Fruit fly (Drosophila melanogaster) whole organism, embryonic: ENCODE measurements around the gene Cyp303a1.

Experiments
- Atf-2 ChIP-seq: fragments of 200-800 bp; sonication (Bioruptor generic); optimal IDR thresholded peaks from 2 replicates; lab custom pipeline; 2016; ENCODE audit warnings: missing biosample characterization, missing genetic modification characterization
- Bgb ChIP-seq: fragments of 200-800 bp; sonication (Bioruptor generic); IDR thresholded peaks from 2 replicates; pipeline ENCODE4 v1.3.6; 2022; ENCODE audit warnings: missing biosample characterization, missing genetic modification characterization; ENCODE audit not compliant: partially characterized antibody
- CG10654 ChIP-seq: fragments of 200-800 bp; sonication (Bioruptor generic); optimal IDR thresholded peaks from 2 replicates; lab custom pipeline; 2016; ENCODE audit warnings: missing biosample characterization, missing genetic modification characterization
- CG10979 ChIP-seq: fragments of 200-800 bp; sonication (Bioruptor generic); optimal IDR thresholded peaks from 2 replicates; lab custom pipeline; 2018; ENCODE audit warnings: missing biosample characterization, mild to moderate bottlenecking, missing genetic modification characterization, moderate library complexity
- CG11093 ChIP-seq: fragments of 200-800 bp; sonication (Bioruptor generic); IDR thresholded peaks from 3 replicates; pipeline ENCODE4 v1.3.6; 2022; ENCODE audit warnings: missing biosample characterization, missing genetic modification characterization
- CG12155 ChIP-seq: fragments of 200-800 bp; sonication (Bioruptor generic); optimal IDR thresholded peaks from 3 replicates; lab custom pipeline; 2016; ENCODE audit warnings: missing biosample characterization, missing genetic modification characterization
- CG14710 ChIP-seq: fragments of 200-800 bp; sonication (Bioruptor generic); optimal IDR thresholded peaks from 3 replicates; lab custom pipeline; 2019; ENCODE audit warnings: missing biosample characterization, mild to moderate bottlenecking, missing genetic modification characterization, moderate library complexity
- CG15514 ChIP-seq: fragments of 200-800 bp; sonication (Bioruptor generic); optimal IDR thresholded peaks from 3 replicates; lab custom pipeline; 2017; ENCODE audit warnings: missing biosample characterization, missing genetic modification characterization, mild to moderate bottlenecking, moderate library complexity, missing genetic modification reagents
- CG18619 ChIP-seq: fragments of 200-800 bp; sonication (Bioruptor generic); optimal IDR thresholded peaks from 3 replicates; lab custom pipeline; 2017; ENCODE audit warnings: missing biosample characterization, mild to moderate bottlenecking, missing genetic modification characterization
- CG33213 ChIP-seq: fragments of 200-800 bp; sonication (Bioruptor generic); optimal IDR thresholded peaks from 3 replicates; lab custom pipeline; 2016; ENCODE audit warnings: missing biosample characterization, missing genetic modification characterization
- CG4617 ChIP-seq: fragments of 200-800 bp; sonication (Bioruptor generic); optimal IDR thresholded peaks from 3 replicates; lab custom pipeline; 2016; ENCODE audit warnings: missing biosample characterization, missing genetic modification characterization, borderline replicate concordance
- CG4730 ChIP-seq: fragments of 200-800 bp; sonication (Bioruptor generic); IDR thresholded peaks from 2 replicates; pipeline ENCODE4 v1.3.6; 2022; ENCODE audit warnings: missing biosample characterization, missing genetic modification characterization
- CG4854 ChIP-seq: fragments of 200-800 bp; sonication (Bioruptor generic); optimal IDR thresholded peaks from 2 replicates; lab custom pipeline; 2016; ENCODE audit warnings: missing biosample characterization, missing genetic modification characterization, inconsistent platforms
- CG6765 ChIP-seq: fragments of 200-800 bp; sonication (Bioruptor generic); optimal IDR thresholded peaks from 3 replicates; lab custom pipeline; 2017; ENCODE audit warnings: missing biosample characterization, mild to moderate bottlenecking, missing genetic modification characterization
- CG6813 ChIP-seq: fragments of 200-800 bp; sonication (Bioruptor generic); optimal IDR thresholded peaks from 2 replicates; lab custom pipeline; 2017; ENCODE audit warnings: missing biosample characterization, missing genetic modification characterization, mild to moderate bottlenecking, moderate library complexity, missing genetic modification reagents
- CG7372 ChIP-seq: fragments of 200-800 bp; sonication (Bioruptor generic); IDR thresholded peaks from 2 replicates; pipeline ENCODE4 v1.3.6; 2022; ENCODE audit warnings: missing biosample characterization, missing genetic modification characterization
- CG7928 ChIP-seq: fragments of 200-800 bp; sonication (Bioruptor generic); optimal IDR thresholded peaks from 2 replicates; lab custom pipeline; 2017; ENCODE audit warnings: missing biosample characterization, mild to moderate bottlenecking, missing genetic modification characterization
- CG7963 ChIP-seq: fragments of 200-800 bp; sonication (Bioruptor generic); IDR thresholded peaks from 3 replicates; pipeline ENCODE4 v1.3.6; 2022; ENCODE audit warnings: missing biosample characterization, missing genetic modification characterization; ENCODE audit not compliant: partially characterized antibody
- CG8359 ChIP-seq: fragments of 200-800 bp; sonication (Bioruptor generic); optimal IDR thresholded peaks from 2 replicates; lab custom pipeline; 2017; ENCODE audit warnings: missing biosample characterization, mild to moderate bottlenecking, missing genetic modification characterization, borderline replicate concordance
- D ChIP-seq, 2 experiments: fragments of 200-800 bp in 1 of 2; fragments of >200 bp in 1 of 2; sonication (Bioruptor generic) in 1 of 2; optimal IDR thresholded peaks; 2 replicates in 1 of 2; 3 replicates in 1 of 2; lab custom pipeline; 2017; ENCODE audit warnings: mild to moderate bottlenecking in 1 of 2, missing biosample characterization in 1 of 2, missing genetic modification characterization in 1 of 2, missing genetic modification reagents in 1 of 2
- Dek ChIP-seq: fragments of 200-800 bp; sonication (Bioruptor generic); optimal IDR thresholded peaks from 3 replicates; lab custom pipeline; 2019; ENCODE audit warnings: missing biosample characterization, mild to moderate bottlenecking, missing genetic modification characterization, moderate library complexity
- Fer2 ChIP-seq: fragments of 200-800 bp; sonication (Bioruptor generic); optimal IDR thresholded peaks from 2 replicates; lab custom pipeline; 2018; ENCODE audit warnings: missing biosample characterization, mild to moderate bottlenecking, missing genetic modification characterization, moderate library complexity
- Lpt ChIP-seq: fragments of >200 bp; optimal IDR thresholded peaks from 2 replicates; lab custom pipeline; 2018; ENCODE audit warnings: missing biosample characterization, missing genetic modification characterization
- MTF-1 ChIP-seq: fragments of 200-800 bp; sonication (Bioruptor generic); optimal IDR thresholded peaks from 2 replicates; lab custom pipeline; 2018; ENCODE audit warnings: missing biosample characterization, mild to moderate bottlenecking, missing genetic modification characterization, borderline replicate concordance
- Mes4 ChIP-seq: fragments of 200-800 bp; sonication (Bioruptor generic); optimal IDR thresholded peaks from 2 replicates; lab custom pipeline; 2016; ENCODE audit warnings: missing biosample characterization, missing genetic modification characterization
- Oli ChIP-seq: fragments of 200-800 bp; sonication (Bioruptor generic); optimal IDR thresholded peaks from 2 replicates; lab custom pipeline; 2018; ENCODE audit warnings: missing biosample characterization, mild to moderate bottlenecking, missing genetic modification characterization, moderate library complexity
- Pdp1 ChIP-seq, 2 experiments: fragments of 200-800 bp; sonication (Bioruptor generic); optimal IDR thresholded peaks; 3 replicates each; lab custom pipeline; 2016; ENCODE audit warnings: missing biosample characterization in 2 of 2, missing genetic modification characterization in 2 of 2, mild to moderate bottlenecking in 1 of 2, moderate library complexity in 1 of 2
- Ptx1 ChIP-seq: fragments of 200-800 bp; sonication (Bioruptor generic); IDR thresholded peaks from 2 replicates; pipeline ENCODE4 v1.3.6; 2022; ENCODE audit warnings: missing biosample characterization, missing genetic modification characterization
- abd-A ChIP-seq: fragments of 200-800 bp; sonication (Bioruptor generic); optimal IDR thresholded peaks from 3 replicates; lab custom pipeline; 2019; ENCODE audit warnings: missing biosample characterization, mild to moderate bottlenecking, missing genetic modification characterization, moderate library complexity
- bcd ChIP-seq: fragments of 200-800 bp; sonication (Bioruptor generic); optimal IDR thresholded peaks from 2 replicates; lab custom pipeline; 2017; ENCODE audit warnings: missing biosample characterization, mild to moderate bottlenecking, missing genetic modification characterization
- bowl ChIP-seq: fragments of 200-800 bp; sonication (Bioruptor generic); IDR thresholded peaks from 2 replicates; pipeline ENCODE4 v1.3.6; 2022; ENCODE audit warnings: missing biosample characterization, missing genetic modification characterization
- corto ChIP-seq: fragments of 200-800 bp; sonication (Bioruptor generic); optimal IDR thresholded peaks from 2 replicates; lab custom pipeline; 2016; ENCODE audit warnings: missing biosample characterization, mild to moderate bottlenecking, missing genetic modification characterization, moderate library complexity
- dmrt11E ChIP-seq: fragments of 200-800 bp; sonication (Bioruptor generic); optimal IDR thresholded peaks from 3 replicates; lab custom pipeline; 2018; ENCODE audit warnings: missing biosample characterization, mild to moderate bottlenecking, missing genetic modification characterization, moderate library complexity
- exex ChIP-seq: fragments of 200-800 bp; sonication (Bioruptor generic); optimal IDR thresholded peaks from 4 replicates; lab custom pipeline; 2018; ENCODE audit warnings: missing biosample characterization, mild to moderate bottlenecking, missing genetic modification characterization, moderate library complexity
- fd102C ChIP-seq: fragments of 200-800 bp; sonication (Bioruptor generic); optimal IDR thresholded peaks from 2 replicates; lab custom pipeline; 2018; ENCODE audit warnings: missing biosample characterization, mild to moderate bottlenecking, missing genetic modification characterization, moderate library complexity
- fd64A ChIP-seq: fragments of 200-800 bp; sonication (Bioruptor generic); optimal IDR thresholded peaks from 3 replicates; lab custom pipeline; 2018; ENCODE audit warnings: missing biosample characterization, mild to moderate bottlenecking, missing genetic modification characterization
- gro ChIP-seq: fragments of 200-800 bp; sonication (Bioruptor generic); optimal IDR thresholded peaks from 2 replicates; lab custom pipeline; 2016; ENCODE audit warnings: missing biosample characterization, missing genetic modification characterization
- ham ChIP-seq: fragments of 200-800 bp; sonication (Bioruptor generic); IDR thresholded peaks from 2 replicates; pipeline ENCODE4 v1.3.6; 2022; ENCODE audit warnings: missing biosample characterization, missing genetic modification characterization
- hb ChIP-seq: fragments of 200-800 bp; sonication (Bioruptor generic); IDR thresholded peaks from 3 replicates; pipeline ENCODE4 v1.3.6; 2022; ENCODE audit warnings: missing biosample characterization, missing genetic modification characterization; ENCODE audit not compliant: partially characterized antibody
- nerfin-1 ChIP-seq: fragments of 200-800 bp; sonication (Bioruptor generic); optimal IDR thresholded peaks from 3 replicates; lab custom pipeline; 2019; ENCODE audit warnings: missing biosample characterization, mild to moderate bottlenecking, missing genetic modification characterization, moderate library complexity
- nmo ChIP-seq: fragments of 200-800 bp; sonication (Bioruptor generic); optimal IDR thresholded peaks from 2 replicates; lab custom pipeline; 2018; ENCODE audit warnings: missing biosample characterization, mild to moderate bottlenecking, missing genetic modification characterization, moderate library complexity
- oc ChIP-seq: fragments of 200-800 bp; sonication (Bioruptor generic); optimal IDR thresholded peaks from 2 replicates; lab custom pipeline; 2018; ENCODE audit warnings: missing biosample characterization, mild to moderate bottlenecking, missing genetic modification characterization, moderate library complexity
- otp ChIP-seq: fragments of 200-800 bp; sonication (Bioruptor generic); IDR thresholded peaks from 3 replicates; pipeline ENCODE4, ENCODE4 v1.3.6; 2022; ENCODE audit warnings: missing biosample characterization, missing genetic modification characterization
- pho ChIP-seq: fragments of 200-800 bp; sonication (Bioruptor generic); optimal IDR thresholded peaks from 2 replicates; lab custom pipeline; 2016; ENCODE audit warnings: missing biosample characterization, missing genetic modification characterization
- slou ChIP-seq: fragments of 200-800 bp; sonication (Bioruptor generic); optimal IDR thresholded peaks from 3 replicates; lab custom pipeline; 2016; ENCODE audit warnings: missing biosample characterization, missing genetic modification characterization
- slp2 ChIP-seq: fragments of 200-800 bp; sonication (Bioruptor generic); optimal IDR thresholded peaks from 2 replicates; lab custom pipeline; 2016; ENCODE audit warnings: missing biosample characterization, missing genetic modification characterization
- sob ChIP-seq: fragments of 200-800 bp; sonication (Bioruptor generic); IDR thresholded peaks from 2 replicates; pipeline ENCODE4 v1.3.6; 2022; ENCODE audit warnings: missing biosample characterization, missing genetic modification characterization
- tx ChIP-seq: fragments of 200-800 bp; sonication (Bioruptor generic); optimal IDR thresholded peaks from 2 replicates; lab custom pipeline; 2016; ENCODE audit warnings: missing biosample characterization, missing genetic modification characterization

The Cyp303a1 gene

dm6 chr2L:16286360-16287005 lies 7.5 kb upstream of the Cyp303a1 start (continued):
- TF ChIP-seq Atf-2 (GFP tag; lab: Kevin White, UChicago) = peak; percentile 19
- TF ChIP-seq bowl (GFP tag; lab: Robert Waterston, UW) = no peak
- TF ChIP-seq slp2 (GFP tag; lab: Kevin White, UChicago) = peak; percentile 52
- TF ChIP-seq Fer2 (tag; lab: Kevin White, UChicago) = peak; percentile 64
- TF ChIP-seq D (optimal IDR thresholded peaks at IDR 0.05; lab: Kevin White, UChicago) = no peak
- peak; percentile 72 for TF ChIP-seq D (GFP tag; optimal IDR thresholded peaks at IDR 0.05; lab: Kevin White, UChicago)
- TF ChIP-seq CG4730 (GFP tag; lab: Robert Waterston, UW) = no peak
- no peak for TF ChIP-seq Ptx1 (GFP tag; lab: Robert Waterston, UW)
- peak; percentile 52 for TF ChIP-seq nerfin-1 (tag; lab: Kevin White, UChicago)
- TF ChIP-seq tx (GFP tag; lab: Kevin White, UChicago) = peak; percentile 82
- peak; percentile 84 for TF ChIP-seq CG4854 (GFP tag; lab: Kevin White, UChicago)
- TF ChIP-seq MTF-1 (GFP tag; lab: Kevin White, UChicago) = peak; percentile 13
- TF ChIP-seq bcd (GFP tag; lab: Kevin White, UChicago) = peak; percentile 84
- TF ChIP-seq Mes4 = peak; percentile 72
- peak; percentile 48 for TF ChIP-seq oc
- TF ChIP-seq CG6813 (GFP tag; lab: Kevin White, UChicago) = peak; percentile 61
- peak; percentile 75 for TF ChIP-seq CG10654 (GFP tag; lab: Kevin White, UChicago)
- TF ChIP-seq CG7963 (GFP tag; lab: Robert Waterston, UW) = no peak
- TF ChIP-seq CG8359 = peak; percentile 77
- peak; percentile 31 for TF ChIP-seq CG33213
- TF ChIP-seq ham (GFP tag; lab: Robert Waterston, UW) = no peak
- TF ChIP-seq CG14710 (tag; lab: Kevin White, UChicago) = peak; percentile 82
- peak; percentile 89 for TF ChIP-seq Oli (tag; lab: Kevin White, UChicago)
- peak; percentile 84 for TF ChIP-seq abd-A (tag; lab: Kevin White, UChicago)
- no peak for TF ChIP-seq otp (GFP tag; lab: Robert Waterston, UW)
- TF ChIP-seq fd64A (GFP tag; lab: Kevin White, UChicago) = peak; percentile 55
- TF ChIP-seq CG7928 (GFP tag; lab: Kevin White, UChicago) = peak; percentile 53
- TF ChIP-seq CG4617 = peak; percentile 2
- TF ChIP-seq Lpt (GFP tag; lab: Kevin White, UChicago) = no peak
- peak; percentile 32 for TF ChIP-seq slou (GFP tag; lab: Kevin White, UChicago)
- TF ChIP-seq CG15514 (GFP tag; lab: Kevin White, UChicago) = peak; percentile 83
- TF ChIP-seq CG10979 = peak; percentile 85
- peak; percentile 85 for TF ChIP-seq pho (GFP tag; lab: Kevin White, UChicago)
- TF ChIP-seq Bgb (GFP tag; lab: Robert Waterston, UW) = no peak
- peak in 1 of 2 experiments; percentile 69 for TF ChIP-seq Pdp1 (GFP tag; optimal IDR thresholded peaks at IDR 0.05; lab: Kevin White, UChicago)
- TF ChIP-seq Dek (tag; lab: Kevin White, UChicago) = peak; percentile 88
- no peak for TF ChIP-seq fd102C (GFP tag; lab: Kevin White, UChicago)
- peak; percentile 69 for TF ChIP-seq gro (GFP tag; lab: Kevin White, UChicago)
- no peak for TF ChIP-seq CG7372 (GFP tag; lab: Robert Waterston, UW)
- peak; percentile 83 for TF ChIP-seq nmo (GFP tag; lab: Kevin White, UChicago)
- peak; percentile 66; the same call in 2 of the 3 replicates for TF ChIP-seq CG11093
- TF ChIP-seq CG18619 (GFP tag; lab: Kevin White, UChicago) = peak; percentile 86
- peak; percentile 81 for TF ChIP-seq CG6765 (GFP tag; lab: Kevin White, UChicago)
- peak; percentile 44 for TF ChIP-seq exex (tag; lab: Kevin White, UChicago)
- TF ChIP-seq hb (GFP tag; lab: Robert Waterston, UW) = no peak
- TF ChIP-seq corto = peak; percentile 80
- TF ChIP-seq dmrt11E = peak; percentile 81
- peak; percentile 77 for TF ChIP-seq CG12155 (GFP tag; lab: Kevin White, UChicago)
- TF ChIP-seq sob (GFP tag; lab: Robert Waterston, UW) = no peak
